Worm (Caenorhabditis elegans): ENCODE measurements around the gene ints-7.

The ints-7 gene

DNA sequence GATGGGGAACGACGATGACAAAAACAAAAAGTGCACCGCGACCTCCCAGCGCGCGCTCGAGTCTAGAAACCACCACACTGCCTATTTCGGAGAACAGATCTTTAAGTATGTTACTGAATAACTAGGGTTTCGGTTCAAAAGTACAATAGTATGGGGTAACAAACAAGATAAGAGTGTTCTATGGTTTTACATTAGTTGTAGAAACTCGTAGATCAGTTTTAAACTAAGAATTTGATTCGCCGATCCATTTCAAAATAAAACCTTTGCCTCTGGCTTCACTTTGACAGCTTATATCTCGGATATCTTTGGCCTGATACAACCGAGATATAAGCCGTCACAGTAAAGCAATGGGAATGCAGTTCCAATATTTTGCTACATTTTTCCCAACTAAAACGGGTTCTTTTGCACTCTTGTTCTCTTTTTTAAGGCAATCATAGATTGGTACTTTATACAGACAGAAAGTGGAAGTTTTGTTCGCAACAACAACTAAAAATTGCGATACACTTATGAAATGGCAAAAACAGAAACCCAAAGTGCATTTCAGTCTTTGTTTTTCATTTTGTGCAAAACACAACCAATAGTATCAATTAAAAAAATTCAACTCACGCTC, 33.8 kb downstream of the ints-7 start:
- TF ChIP-seq cnd-1 (tag; optimal IDR thresholded peaks at IDR 0.05), result no peak
- TF ChIP-seq lin-13 (tag; optimal IDR thresholded peaks at IDR 0.05), result no peak
- TF ChIP-seq unc-120 (tag; optimal IDR thresholded peaks at IDR 0.05; ENCODE audit: poor library complexity, severe bottlenecking), result no peak
- TF ChIP-seq zip-8 (tag; optimal IDR thresholded peaks at IDR 0.05), result no peak

DNA sequence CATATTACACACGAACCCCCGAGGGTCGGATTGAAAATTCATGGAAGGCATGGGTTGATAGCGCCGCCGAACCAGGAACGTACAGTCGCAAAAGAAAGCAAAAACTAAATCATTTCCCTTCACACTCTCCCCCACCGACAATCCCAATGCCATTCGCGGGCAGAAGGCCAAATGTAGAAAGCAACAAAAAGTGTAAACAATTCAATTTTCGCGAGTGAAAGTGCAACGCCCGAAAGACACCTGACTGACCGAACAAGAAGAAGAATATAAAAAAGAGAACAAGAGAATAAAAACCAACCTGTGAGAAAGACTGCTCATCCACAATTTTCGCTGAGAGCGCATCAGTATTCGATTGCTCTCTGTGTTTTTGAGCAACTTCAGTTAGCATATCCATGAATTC, 35.1 kb downstream of the ints-7 start:
- TF ChIP-seq flh-1 (GFP tag; optimal IDR thresholded peaks at IDR 0.05) (no peak), unc-39 (tag; optimal IDR thresholded peaks at IDR 0.05) (no peak), elt-1 (tag; optimal IDR thresholded peaks at IDR 0.05; ENCODE audit: borderline replicate concordance, insufficient read depth) (no peak), M03D4.4 (tag; optimal IDR thresholded peaks at IDR 0.05) (no peak), elt-3 (tag; optimal IDR thresholded peaks at IDR 0.05) (no peak), unc-120 (tag; optimal IDR thresholded peaks at IDR 0.05; ENCODE audit: poor library complexity, severe bottlenecking) (no peak), pha-4 (tag; optimal IDR thresholded peaks at IDR 0.05) (no peak), ham-2 (GFP tag; optimal IDR thresholded peaks at IDR 0.05) (no peak), nhr-237 (tag; optimal IDR thresholded peaks at IDR 0.05) (no peak), ces-1 (GFP tag; optimal IDR thresholded peaks at IDR 0.05) (no peak)

DNA sequence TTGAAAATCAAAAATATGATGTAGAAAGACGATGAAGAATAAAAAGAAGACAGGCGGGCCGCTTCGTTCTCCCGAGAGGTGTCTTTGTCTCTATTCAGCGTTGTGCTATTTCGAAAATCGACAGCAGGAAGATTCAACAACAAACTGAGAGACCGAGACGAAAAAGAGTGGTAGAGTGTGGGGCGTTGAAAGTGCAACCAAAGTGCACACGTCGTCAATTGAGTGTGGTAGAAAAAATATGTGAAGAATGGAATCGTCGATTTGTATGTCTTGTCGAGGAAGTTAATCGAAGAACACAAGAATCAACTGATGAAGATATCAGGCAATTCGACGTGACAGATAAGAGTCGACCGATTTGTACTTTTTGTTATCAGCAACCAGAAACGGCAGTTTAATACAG, 36.5 kb downstream of the ints-7 start:
- TF ChIP-seq nhr-28 (tag; optimal IDR thresholded peaks at IDR 0.05), result no peak
- no peak for TF ChIP-seq sem-2 (GFP tag; optimal IDR thresholded peaks at IDR 0.05)
- TF ChIP-seq tbx-8 (GFP tag; optimal IDR thresholded peaks at IDR 0.05), result no peak
- TF ChIP-seq snpc-4 (tag; optimal IDR thresholded peaks at IDR 0.05), result no peak
- no peak for TF ChIP-seq ham-2 (GFP tag; optimal IDR thresholded peaks at IDR 0.05)

DNA sequence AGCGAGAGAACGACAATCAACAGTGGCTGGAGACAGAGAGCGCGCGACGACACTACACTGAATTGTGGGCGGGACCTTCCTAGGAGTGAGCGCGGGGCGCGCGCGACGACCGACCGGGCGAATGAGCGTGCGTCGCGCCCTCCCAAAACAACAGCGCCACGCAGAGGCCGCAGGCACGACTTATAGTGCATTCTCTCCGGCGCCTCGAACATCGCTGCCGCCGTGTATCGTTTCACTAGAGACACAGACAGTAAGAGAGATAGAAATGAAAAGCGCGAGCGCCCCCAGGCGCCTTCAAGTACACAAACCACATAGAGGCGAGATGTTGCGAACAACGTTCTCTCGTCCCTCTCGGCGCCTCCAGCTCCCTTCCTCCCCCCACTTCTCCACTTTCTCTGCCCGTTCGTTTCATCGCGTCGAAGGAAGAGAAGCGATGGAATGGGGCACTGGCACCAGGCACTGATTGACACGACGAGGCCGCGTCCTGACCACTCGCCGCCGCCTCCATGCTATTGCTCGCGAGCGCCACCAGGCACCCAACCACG, 37.3 kb downstream of the ints-7 start:
- TF ChIP-seq ceh-83 (GFP tag; optimal IDR thresholded peaks at IDR 0.05) (peak; percentile 44), unc-120 (tag; optimal IDR thresholded peaks at IDR 0.05; ENCODE audit: poor library complexity, severe bottlenecking) (peak; percentile 64), unc-62 (GFP tag; optimal IDR thresholded peaks at IDR 0.05) (no peak), tbx-8 (GFP tag; optimal IDR thresholded peaks at IDR 0.05) (no peak), hlh-1 (tag; optimal IDR thresholded peaks at IDR 0.05) (no peak), ham-2 (GFP tag; optimal IDR thresholded peaks at IDR 0.05) (peak; percentile 49), mls-2 (tag; optimal IDR thresholded peaks at IDR 0.05) (peak; percentile 49), bed-3 (GFP tag; optimal IDR thresholded peaks at IDR 0.05) (peak; percentile 17), cnd-1 (tag; optimal IDR thresholded peaks at IDR 0.05) (peak; percentile 16), sptf-1 (tag; optimal IDR thresholded peaks at IDR 0.05) (peak; percentile 36), pha-4 (tag; optimal IDR thresholded peaks at IDR 0.05) (peak; percentile 29)

DNA sequence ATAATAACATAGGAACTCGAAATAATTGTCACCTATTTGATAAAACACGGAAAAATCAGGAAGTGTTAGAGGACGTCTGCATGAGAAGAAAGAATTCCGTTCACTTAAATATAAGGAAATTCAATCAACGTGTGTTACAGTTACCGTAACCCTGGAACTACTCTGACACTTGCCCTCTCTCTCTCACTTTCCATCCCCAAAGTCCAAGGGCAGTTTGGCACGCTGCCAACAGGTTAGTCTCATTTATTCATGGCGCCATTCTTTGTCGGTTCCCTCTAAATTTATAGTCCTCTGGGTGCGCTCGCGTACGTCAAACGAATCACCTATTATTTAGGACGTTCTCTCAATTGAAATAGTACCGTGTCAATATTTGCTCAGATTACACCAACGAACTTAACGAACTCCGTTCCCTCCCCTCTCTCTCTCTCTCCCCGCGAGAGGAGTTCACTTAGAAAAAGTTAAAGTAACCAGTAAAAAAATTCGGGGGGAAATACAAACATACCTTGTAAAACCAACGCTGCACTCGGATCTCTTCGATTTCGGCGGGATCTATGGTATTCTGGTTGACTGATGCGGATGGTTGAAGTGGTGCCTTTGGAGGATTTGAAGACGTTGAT, 38.1 kb downstream of the ints-7 start:
- no peak for TF ChIP-seq blmp-1 (tag; optimal IDR thresholded peaks at IDR 0.05)
- no peak for TF ChIP-seq ceh-43 (GFP tag; optimal IDR thresholded peaks at IDR 0.05)
- TF ChIP-seq mab-5 (tag; optimal IDR thresholded peaks at IDR 0.05), result no peak
- no peak for TF ChIP-seq elt-3 (tag; optimal IDR thresholded peaks at IDR 0.05)
- TF ChIP-seq lsy-2 (tag; optimal IDR thresholded peaks at IDR 0.05), result no peak
- no peak for TF ChIP-seq sptf-1 (tag; optimal IDR thresholded peaks at IDR 0.05)
- no peak for TF ChIP-seq ceh-39 (tag; optimal IDR thresholded peaks at IDR 0.05)
- TF ChIP-seq sem-2 (GFP tag; optimal IDR thresholded peaks at IDR 0.05), result no peak
- no peak for TF ChIP-seq mep-1 (tag; optimal IDR thresholded peaks at IDR 0.05)
- TF ChIP-seq pha-4 (tag; optimal IDR thresholded peaks at IDR 0.05), result no peak
- TF ChIP-seq unc-62 (GFP tag; optimal IDR thresholded peaks at IDR 0.05), result no peak
- TF ChIP-seq ham-2 (GFP tag; optimal IDR thresholded peaks at IDR 0.05), result no peak
- no peak for TF ChIP-seq cnd-1 (tag; optimal IDR thresholded peaks at IDR 0.05)
- TF ChIP-seq hlh-1 (tag; optimal IDR thresholded peaks at IDR 0.05), result no peak
- TF ChIP-seq ces-1 (GFP tag; optimal IDR thresholded peaks at IDR 0.05), result no peak
